Fruit fly (Drosophila melanogaster) whole organism, embryonic: ENCODE measurements around the gene CG3764.

Experiments used
- CG10565 ChIP-seq: fragments of 200-800 bp; sonication (Bioruptor generic); optimal IDR thresholded peaks from 3 replicates; lab custom pipeline; 2016; ENCODE audit warnings: missing biosample characterization, mild to moderate bottlenecking, missing genetic modification characterization
- CG11247 ChIP-seq: fragments of 200-800 bp; sonication (Bioruptor generic); IDR thresholded peaks from 2 replicates; pipeline ENCODE4 v1.3.6; 2022; ENCODE audit warnings: missing biosample characterization, missing genetic modification characterization
- CG11504 ChIP-seq: fragments of 200-800 bp; sonication (Bioruptor generic); optimal IDR thresholded peaks from 3 replicates; lab custom pipeline; 2019; ENCODE audit warnings: missing biosample characterization, mild to moderate bottlenecking, missing genetic modification characterization, moderate library complexity
- CG12071 ChIP-seq: fragments of 200-800 bp; sonication (Bioruptor generic); optimal IDR thresholded peaks from 3 replicates; lab custom pipeline; 2018; ENCODE audit warnings: missing biosample characterization, mild to moderate bottlenecking, missing genetic modification characterization
- CG12769 ChIP-seq: fragments of 200-800 bp; sonication (Bioruptor generic); optimal IDR thresholded peaks from 2 replicates; lab custom pipeline; 2019; ENCODE audit warnings: missing biosample characterization, mild to moderate bottlenecking, missing genetic modification characterization, moderate library complexity
- CG14441 ChIP-seq: fragments of 200-800 bp; sonication (Bioruptor generic); IDR thresholded peaks from 2 replicates; pipeline ENCODE4 v1.3.6; 2022; ENCODE audit warnings: missing biosample characterization, missing genetic modification characterization
- CG14965 ChIP-seq: fragments of 200-800 bp; sonication (Bioruptor generic); optimal IDR thresholded peaks from 2 replicates; lab custom pipeline; 2016; ENCODE audit warnings: missing biosample characterization, missing genetic modification characterization, borderline replicate concordance
- CG17802 ChIP-seq: fragments of 200-800 bp; sonication (Bioruptor generic); optimal IDR thresholded peaks from 2 replicates; lab custom pipeline; 2018; ENCODE audit warnings: missing biosample characterization, mild to moderate bottlenecking, missing genetic modification characterization, moderate library complexity
- CG31441 ChIP-seq: fragments of 200-800 bp; sonication (Bioruptor generic); IDR thresholded peaks from 2 replicates; pipeline ENCODE4 v1.3.6; 2022; ENCODE audit warnings: missing biosample characterization, missing genetic modification characterization
- CG33557 ChIP-seq: fragments of 200-800 bp; sonication (Bioruptor generic); optimal IDR thresholded peaks from 2 replicates; lab custom pipeline; 2019; ENCODE audit warnings: missing biosample characterization, mild to moderate bottlenecking, missing genetic modification characterization, moderate library complexity
- CG3407 ChIP-seq: fragments of 200-800 bp; sonication (Bioruptor generic); optimal IDR thresholded peaks from 2 replicates; lab custom pipeline; 2018; ENCODE audit warnings: missing biosample characterization, mild to moderate bottlenecking, missing genetic modification characterization
- CG34376 ChIP-seq: fragments of 200-800 bp; sonication (Bioruptor generic); optimal IDR thresholded peaks from 2 replicates; lab custom pipeline; 2018; ENCODE audit warnings: missing biosample characterization, mild to moderate bottlenecking, missing genetic modification characterization
- CG5180 ChIP-seq: fragments of 200-800 bp; sonication (Bioruptor generic); optimal IDR thresholded peaks from 3 replicates; lab custom pipeline; 2017; ENCODE audit warnings: missing biosample characterization, missing genetic modification characterization, mild to moderate bottlenecking, moderate library complexity, missing genetic modification reagents
- CG5953 ChIP-seq: fragments of 200-800 bp; sonication (Bioruptor generic); IDR thresholded peaks from 2 replicates; pipeline ENCODE4 v1.3.6; 2022; ENCODE audit warnings: missing biosample characterization, missing genetic modification characterization
- CG7745 ChIP-seq: fragments of 200-800 bp; sonication (Bioruptor generic); optimal IDR thresholded peaks from 2 replicates; lab custom pipeline; 2018; ENCODE audit warnings: missing biosample characterization, mild to moderate bottlenecking, missing genetic modification characterization, moderate library complexity
- CG7963 ChIP-seq: fragments of 200-800 bp; sonication (Bioruptor generic); IDR thresholded peaks from 3 replicates; pipeline ENCODE4 v1.3.6; 2022; ENCODE audit warnings: missing biosample characterization, missing genetic modification characterization; ENCODE audit not compliant: partially characterized antibody
- CG8359 ChIP-seq: fragments of 200-800 bp; sonication (Bioruptor generic); optimal IDR thresholded peaks from 2 replicates; lab custom pipeline; 2017; ENCODE audit warnings: missing biosample characterization, mild to moderate bottlenecking, missing genetic modification characterization, borderline replicate concordance
- CG9876 ChIP-seq: fragments of 200-800 bp; sonication (Bioruptor generic); optimal IDR thresholded peaks from 2 replicates; lab custom pipeline; 2016; ENCODE audit warnings: missing biosample characterization, missing genetic modification characterization
- CG9932 ChIP-seq: fragments of 200-800 bp; sonication (Bioruptor generic); IDR thresholded peaks from 2 replicates; pipeline ENCODE4 v1.3.6; 2022; ENCODE audit warnings: missing biosample characterization, missing genetic modification characterization
- Dbx ChIP-seq: fragments of 200-800 bp; sonication (Bioruptor generic); IDR thresholded peaks from 3 replicates; pipeline ENCODE4 v1.3.6; 2022; ENCODE audit warnings: missing biosample characterization, missing genetic modification characterization
- Dfd ChIP-seq, 2 experiments: fragments of >200 bp; optimal IDR thresholded peaks; 2 replicates each; lab custom pipeline; 2017; ENCODE audit warnings: missing biosample characterization in 2 of 2, missing genetic modification characterization in 2 of 2
- Dip3 ChIP-seq: fragments of 200-800 bp; sonication (Bioruptor generic); optimal IDR thresholded peaks from 3 replicates; lab custom pipeline; 2016; ENCODE audit warnings: missing biosample characterization, missing genetic modification characterization
- E2f1 ChIP-seq: fragments of 200-800 bp; sonication (Bioruptor generic); IDR thresholded peaks from 2 replicates; pipeline ENCODE4 v1.3.6; 2022; ENCODE audit warnings: missing biosample characterization, missing genetic modification characterization
- Fer3 ChIP-seq: fragments of 200-800 bp; sonication (Bioruptor generic); optimal IDR thresholded peaks from 2 replicates; lab custom pipeline; 2018; ENCODE audit warnings: missing biosample characterization, mild to moderate bottlenecking, missing genetic modification characterization, moderate library complexity
- GATAe ChIP-seq: fragments of 200-800 bp; sonication (Bioruptor generic); conservative IDR thresholded peaks from 2 replicates; pipeline ENCODE4 v1.3.6; 2022; ENCODE audit warnings: missing biosample characterization, missing genetic modification characterization
- Hmx ChIP-seq: fragments of 200-800 bp; sonication (Bioruptor generic); optimal IDR thresholded peaks from 2 replicates; lab custom pipeline; 2016; ENCODE audit warnings: missing biosample characterization, missing genetic modification characterization
- Hsf ChIP-seq: fragments of 200-800 bp; sonication (Bioruptor generic); optimal IDR thresholded peaks from 3 replicates; lab custom pipeline; 2016; ENCODE audit warnings: missing biosample characterization, missing genetic modification characterization
- NFAT ChIP-seq: fragments of 200-800 bp; sonication (Bioruptor generic); IDR thresholded peaks from 2 replicates; pipeline ENCODE4 v1.3.6; 2022; ENCODE audit warnings: missing biosample characterization, missing genetic modification characterization
- Nf-YA ChIP-seq: fragments of 200-800 bp; sonication (Bioruptor generic); IDR thresholded peaks from 2 replicates; pipeline ENCODE4 v1.3.6; 2022; ENCODE audit warnings: missing biosample characterization, missing genetic modification characterization
- Oli ChIP-seq: fragments of 200-800 bp; sonication (Bioruptor generic); optimal IDR thresholded peaks from 2 replicates; lab custom pipeline; 2018; ENCODE audit warnings: missing biosample characterization, mild to moderate bottlenecking, missing genetic modification characterization, moderate library complexity
- Poxn ChIP-seq: fragments of 200-800 bp; sonication (Bioruptor generic); IDR thresholded peaks from 2 replicates; pipeline ENCODE4 v1.3.6; 2022; ENCODE audit warnings: missing biosample characterization, missing genetic modification characterization
- Usf ChIP-seq: fragments of 200-800 bp; sonication (Bioruptor generic); optimal IDR thresholded peaks from 2 replicates; lab custom pipeline; 2017; ENCODE audit warnings: missing genotype, missing biosample characterization, missing genetic modification characterization
- Vsx1 ChIP-seq: fragments of 200-800 bp; sonication (Bioruptor generic); optimal IDR thresholded peaks from 2 replicates; lab custom pipeline; 2017; ENCODE audit warnings: missing biosample characterization, mild to moderate bottlenecking, missing genetic modification characterization, missing genetic modification reagents
- ase ChIP-seq: fragments of 200-800 bp; sonication (Bioruptor generic); IDR thresholded peaks from 3 replicates; pipeline ENCODE4 v1.3.6; 2022; ENCODE audit warnings: missing biosample characterization, missing genetic modification characterization
- ash1 ChIP-seq: fragments of 200-800 bp; sonication (Bioruptor generic); optimal IDR thresholded peaks from 2 replicates; lab custom pipeline; 2018; ENCODE audit warnings: missing biosample characterization, mild to moderate bottlenecking, missing genetic modification characterization
- crc ChIP-seq: fragments of 200-800 bp; sonication (Bioruptor generic); optimal IDR thresholded peaks from 2 replicates; lab custom pipeline; 2016; ENCODE audit warnings: missing biosample characterization, missing genetic modification characterization
- dati ChIP-seq: fragments of 200-800 bp; sonication (Bioruptor generic); IDR thresholded peaks from 2 replicates; pipeline ENCODE4 v1.3.6; 2022; ENCODE audit warnings: missing biosample characterization, missing genetic modification characterization
- disco-r ChIP-seq: fragments of 200-800 bp; sonication (Bioruptor generic); optimal IDR thresholded peaks from 2 replicates; lab custom pipeline; 2016; ENCODE audit warnings: missing biosample characterization, missing genetic modification characterization
- ems ChIP-seq: fragments of 200-800 bp; sonication (Bioruptor generic); optimal IDR thresholded peaks from 3 replicates; lab custom pipeline; 2016; ENCODE audit warnings: missing biosample characterization, missing genetic modification characterization
- fru ChIP-seq: fragments of >200 bp; optimal IDR thresholded peaks from 2 replicates; lab custom pipeline; 2017
- jigr1 ChIP-seq: fragments of 200-800 bp; sonication (Bioruptor generic); IDR thresholded peaks from 3 replicates; pipeline ENCODE4 v1.3.6; 2022; ENCODE audit warnings: missing biosample characterization, missing genetic modification characterization
- kay ChIP-seq: fragments of 200-800 bp; sonication (Bioruptor generic); optimal IDR thresholded peaks from 2 replicates; lab custom pipeline; 2016; ENCODE audit warnings: missing biosample characterization, missing genetic modification characterization
- lola ChIP-seq, 3 experiments: fragments of >200 bp in 2 of 3; fragments of 200-800 bp in 1 of 3; sonication (Bioruptor generic) in 1 of 3; optimal IDR thresholded peaks; 2 replicates each; lab custom pipeline; 2017 to 2019; ENCODE audit warnings: missing biosample characterization in 3 of 3, missing genetic modification characterization in 3 of 3, mild to moderate bottlenecking in 1 of 3, moderate library complexity in 1 of 3
- pita ChIP-seq: fragments of 200-800 bp; sonication (Bioruptor generic); optimal IDR thresholded peaks from 2 replicates; lab custom pipeline; 2017; ENCODE audit warnings: missing biosample characterization, mild to moderate bottlenecking, missing genetic modification characterization
- salm ChIP-seq: fragments of 200-800 bp; sonication (Bioruptor generic); optimal IDR thresholded peaks from 2 replicates; lab custom pipeline; 2018; ENCODE audit warnings: missing biosample characterization, mild to moderate bottlenecking, missing genetic modification characterization
- shn ChIP-seq: fragments of 200-800 bp; sonication (Bioruptor generic); optimal IDR thresholded peaks from 3 replicates; lab custom pipeline; 2016; ENCODE audit warnings: missing biosample characterization, missing genetic modification characterization
- sima ChIP-seq: fragments of 200-800 bp; sonication (Bioruptor generic); optimal IDR thresholded peaks from 2 replicates; lab custom pipeline; 2016; ENCODE audit warnings: missing biosample characterization, missing genetic modification characterization
- sob ChIP-seq: fragments of 200-800 bp; sonication (Bioruptor generic); IDR thresholded peaks from 2 replicates; pipeline ENCODE4 v1.3.6; 2022; ENCODE audit warnings: missing biosample characterization, missing genetic modification characterization
- trem ChIP-seq: fragments of 200-800 bp; optimal IDR thresholded peaks from 3 replicates; lab custom pipeline; 2019; ENCODE audit warnings: missing biosample characterization, mild to moderate bottlenecking, missing genetic modification characterization, moderate library complexity
- usp ChIP-seq: fragments of >200 bp; optimal IDR thresholded peaks from 2 replicates; lab custom pipeline; 2017; ENCODE audit warnings: missing biosample characterization, missing genetic modification characterization
- wor ChIP-seq: fragments of 200-800 bp; sonication (Bioruptor generic); IDR thresholded peaks from 2 replicates; pipeline ENCODE4 v1.3.6; 2022; ENCODE audit warnings: missing biosample characterization, missing genetic modification characterization
- zfh1 ChIP-seq: fragments of 200-800 bp; sonication (Bioruptor generic); IDR thresholded peaks from 3 replicates; pipeline ENCODE4 v1.3.6; 2022; ENCODE audit warnings: missing biosample characterization, missing genetic modification characterization

Gene CG3764

dm6 chr3L:17047811-17048239, 35.5 kb upstream of the CG3764 start (continued):
- peak; percentile 15; the same call in 1 of the 2 replicates for TF ChIP-seq CG31441 (GFP tag; lab: Robert Waterston, UW)
- TF ChIP-seq jigr1 (GFP tag; lab: Robert Waterston, UW) = no peak
- no peak for TF ChIP-seq CG5953 (GFP tag; lab: Robert Waterston, UW)
- no peak for TF ChIP-seq Hsf (GFP tag; lab: Kevin White, UChicago)
- TF ChIP-seq ash1 (GFP tag; lab: Kevin White, UChicago) = no peak
- no peak for TF ChIP-seq CG11504 (tag; lab: Kevin White, UChicago)
- no peak for TF ChIP-seq GATAe (GFP tag; lab: Robert Waterston, UW)
- TF ChIP-seq CG11247 (GFP tag; lab: Robert Waterston, UW) = 0 out of 2 replicates have a peak, but pooled peaks have one; percentile 23
- TF ChIP-seq ems (GFP tag; lab: Kevin White, UChicago) = no peak
- TF ChIP-seq shn (GFP tag; lab: Kevin White, UChicago) = no peak
- no peak for TF ChIP-seq sima (GFP tag; lab: Kevin White, UChicago)
- no peak for TF ChIP-seq fru (lab: Kevin White, UChicago)
- peak; percentile 39 for TF ChIP-seq Vsx1 (GFP tag; lab: Kevin White, UChicago)
- TF ChIP-seq CG7963 (GFP tag; lab: Robert Waterston, UW) = no peak
- no peak for TF ChIP-seq Dfd (GFP tag; optimal IDR thresholded peaks at IDR 0.05; lab: Kevin White, UChicago)
- peak; percentile 41 for TF ChIP-seq CG5180 (GFP tag; lab: Kevin White, UChicago)
- no peak for TF ChIP-seq crc (GFP tag; lab: Kevin White, UChicago)
- no peak; the same call in 1 of the 2 replicates for TF ChIP-seq Nf-YA (GFP tag; lab: Robert Waterston, UW)
- TF ChIP-seq E2f1 (GFP tag; lab: Robert Waterston, UW) = no peak
- TF ChIP-seq dati (GFP tag; lab: Robert Waterston, UW) = no peak
- no peak for TF ChIP-seq usp (GFP tag; lab: Kevin White, UChicago)
- peak; percentile 65 for TF ChIP-seq CG12769 (tag; lab: Kevin White, UChicago)
- TF ChIP-seq NFAT = no peak
- no peak for TF ChIP-seq Poxn
- no peak for TF ChIP-seq CG7745 (tag; lab: Kevin White, UChicago)
- peak; percentile 51 for TF ChIP-seq salm (tag; lab: Kevin White, UChicago)
- TF ChIP-seq CG9876 (GFP tag; lab: Kevin White, UChicago) = no peak
- TF ChIP-seq CG10565 (GFP tag; lab: Kevin White, UChicago) = no peak
- no peak for TF ChIP-seq CG14441 (GFP tag; lab: Robert Waterston, UW)
- peak; percentile 53; the same call in 1 of the 3 replicates for TF ChIP-seq zfh1 (GFP tag; lab: Robert Waterston, UW)
- no peak for TF ChIP-seq pita (GFP tag; lab: Kevin White, UChicago)
- TF ChIP-seq wor (GFP tag; lab: Robert Waterston, UW) = no peak
- no peak for TF ChIP-seq CG14965
- no peak for TF ChIP-seq ase
- TF ChIP-seq Fer3 (tag; lab: Kevin White, UChicago) = no peak
- TF ChIP-seq Dip3 = no peak
- TF ChIP-seq disco-r (GFP tag; lab: Kevin White, UChicago) = no peak
- peak in 1 of 3 experiments; percentile 32 for TF ChIP-seq lola (GFP tag; optimal IDR thresholded peaks at IDR 0.05; lab: Kevin White, UChicago)
- no peak for TF ChIP-seq trem (tag; lab: Kevin White, UChicago)
- no peak for TF ChIP-seq CG8359 (GFP tag; lab: Kevin White, UChicago)
- TF ChIP-seq CG12071 = peak; percentile 32
- TF ChIP-seq kay (GFP tag; lab: Kevin White, UChicago) = no peak
- TF ChIP-seq Oli = no peak
- no peak for TF ChIP-seq Hmx (GFP tag; lab: Kevin White, UChicago)
- TF ChIP-seq sob = no peak
- TF ChIP-seq CG33557 = peak; percentile 5
- TF ChIP-seq CG3407 = peak; percentile 32
- no peak for TF ChIP-seq CG9932 (GFP tag; lab: Robert Waterston, UW)
- TF ChIP-seq Usf (GFP tag; lab: Kevin White, UChicago) = no peak
- TF ChIP-seq CG17802 (tag; lab: Kevin White, UChicago) = no peak
- no peak for TF ChIP-seq Dbx (GFP tag; lab: Robert Waterston, UW)
- TF ChIP-seq CG34376 (GFP tag; lab: Kevin White, UChicago) = no peak
